Fruit fly (Drosophila melanogaster) whole organism, embryonic: ENCODE data around the gene Cpr73D.

ENCODE experiments used
- Atf3 ChIP-seq: fragments of 200-800 bp; sonication (Bioruptor generic); optimal IDR thresholded peaks from 3 replicates; lab custom pipeline; 2016; ENCODE audit warnings: missing biosample characterization, missing genetic modification characterization
- Atf6 ChIP-seq: fragments of 200-800 bp; sonication (Bioruptor generic); IDR thresholded peaks from 2 replicates; pipeline ENCODE4 v1.3.6; 2022; ENCODE audit warnings: missing biosample characterization, missing genetic modification characterization
- CG10366 ChIP-seq: fragments of 200-800 bp; sonication (Bioruptor generic); IDR thresholded peaks from 2 replicates; pipeline ENCODE4 v1.3.6; 2022; ENCODE audit warnings: missing biosample characterization, missing genetic modification characterization
- CG10462 ChIP-seq: fragments of 200-800 bp; sonication (Bioruptor generic); optimal IDR thresholded peaks from 2 replicates; lab custom pipeline; 2016; ENCODE audit warnings: missing biosample characterization, missing genetic modification characterization
- CG10959 ChIP-seq: fragments of 200-800 bp; sonication (Bioruptor generic); IDR thresholded peaks from 2 replicates; pipeline ENCODE4 v1.3.6; 2022; ENCODE audit warnings: missing biosample characterization, missing genetic modification characterization
- CG11723 ChIP-seq: fragments of 200-800 bp; sonication (Bioruptor generic); optimal IDR thresholded peaks from 2 replicates; lab custom pipeline; 2017; ENCODE audit warnings: missing biosample characterization, mild to moderate bottlenecking, missing genetic modification characterization
- CG12219 ChIP-seq: fragments of 200-800 bp; sonication (Bioruptor generic); optimal IDR thresholded peaks from 3 replicates; lab custom pipeline; 2018; ENCODE audit warnings: missing biosample characterization, mild to moderate bottlenecking, missing genetic modification characterization
- CG12659 ChIP-seq: fragments of 200-800 bp; sonication (Bioruptor generic); optimal IDR thresholded peaks from 3 replicates; lab custom pipeline; 2017; ENCODE audit warnings: mild to moderate bottlenecking, missing biosample characterization, missing genetic modification reagents, missing genetic modification characterization
- CG12769 ChIP-seq: fragments of 200-800 bp; sonication (Bioruptor generic); optimal IDR thresholded peaks from 2 replicates; lab custom pipeline; 2019; ENCODE audit warnings: missing biosample characterization, mild to moderate bottlenecking, missing genetic modification characterization, moderate library complexity
- CG13296 ChIP-seq: fragments of 200-800 bp; sonication (Bioruptor generic); optimal IDR thresholded peaks from 3 replicates; lab custom pipeline; 2018; ENCODE audit warnings: missing biosample characterization, mild to moderate bottlenecking, missing genetic modification characterization
- CG14667 ChIP-seq: fragments of 200-800 bp; sonication (Bioruptor generic); IDR thresholded peaks from 2 replicates; pipeline ENCODE4 v1.3.6; 2022; ENCODE audit warnings: missing biosample characterization, missing genetic modification characterization
- CG17568 ChIP-seq: fragments of 200-800 bp; sonication (Bioruptor generic); optimal IDR thresholded peaks from 2 replicates; lab custom pipeline; 2018; ENCODE audit warnings: missing biosample characterization, mild to moderate bottlenecking, missing genetic modification characterization, moderate library complexity
- CG18262 ChIP-seq: fragments of 200-800 bp; optimal IDR thresholded peaks from 3 replicates; lab custom pipeline; 2019; ENCODE audit warnings: missing biosample characterization, mild to moderate bottlenecking, missing genetic modification characterization, moderate library complexity
- CG2120 ChIP-seq: fragments of 200-800 bp; sonication (Bioruptor generic); optimal IDR thresholded peaks from 3 replicates; lab custom pipeline; 2016; ENCODE audit warnings: missing biosample characterization, missing genetic modification characterization
- CG2889 ChIP-seq: fragments of 200-800 bp; sonication (Bioruptor generic); IDR thresholded peaks from 3 replicates; pipeline ENCODE4 v1.3.6; 2022; ENCODE audit warnings: missing biosample characterization, missing genetic modification characterization
- CG33557 ChIP-seq: fragments of 200-800 bp; sonication (Bioruptor generic); optimal IDR thresholded peaks from 2 replicates; lab custom pipeline; 2019; ENCODE audit warnings: missing biosample characterization, mild to moderate bottlenecking, missing genetic modification characterization, moderate library complexity
- CG3407 ChIP-seq: fragments of 200-800 bp; sonication (Bioruptor generic); optimal IDR thresholded peaks from 2 replicates; lab custom pipeline; 2018; ENCODE audit warnings: missing biosample characterization, mild to moderate bottlenecking, missing genetic modification characterization
- CG34422 ChIP-seq: fragments of 200-800 bp; sonication (Bioruptor generic); IDR thresholded peaks from 3 replicates; pipeline ENCODE4 v1.3.6; 2022; ENCODE audit warnings: missing biosample characterization, missing genetic modification characterization
- CG3726 ChIP-seq: fragments of 200-800 bp; sonication (Bioruptor generic); IDR thresholded peaks from 3 replicates; pipeline ENCODE4, ENCODE4 v1.3.6; 2022; ENCODE audit warnings: missing biosample characterization, missing genetic modification characterization
- CG8281 ChIP-seq: fragments of 200-800 bp; sonication (Bioruptor generic); optimal IDR thresholded peaks from 2 replicates; lab custom pipeline; 2018; ENCODE audit warnings: missing biosample characterization, mild to moderate bottlenecking, missing genetic modification characterization, moderate library complexity
- CrebB ChIP-seq: fragments of 200-800 bp; sonication (Bioruptor generic); optimal IDR thresholded peaks from 3 replicates; lab custom pipeline; 2018; ENCODE audit warnings: missing biosample characterization, mild to moderate bottlenecking, missing genetic modification characterization
- Dek ChIP-seq: fragments of 200-800 bp; sonication (Bioruptor generic); optimal IDR thresholded peaks from 3 replicates; lab custom pipeline; 2019; ENCODE audit warnings: missing biosample characterization, mild to moderate bottlenecking, missing genetic modification characterization, moderate library complexity
- Dref ChIP-seq: fragments of 200-800 bp; sonication (Bioruptor generic); IDR thresholded peaks from 2 replicates; pipeline ENCODE4 v1.3.6; 2022; ENCODE audit warnings: missing biosample characterization, missing genetic modification characterization
- Eip74EF ChIP-seq, 2 experiments: fragments of 200-800 bp in 1 of 2; fragments of >200 bp in 1 of 2; sonication (Bioruptor generic) in 1 of 2; optimal IDR thresholded peaks; 2 replicates each; lab custom pipeline; 2017 to 2019; ENCODE audit warnings: missing biosample characterization in 2 of 2, missing genetic modification characterization in 2 of 2, mild to moderate bottlenecking in 1 of 2, moderate library complexity in 1 of 2
- Gug ChIP-seq: fragments of 200-800 bp; sonication (Bioruptor generic); IDR thresholded peaks from 4 replicates; pipeline ENCODE4 v1.3.6; 2022; ENCODE audit warnings: missing biosample characterization, missing genetic modification characterization
- HHEX ChIP-seq: fragments of 200-800 bp; sonication (Bioruptor generic); optimal IDR thresholded peaks from 3 replicates; lab custom pipeline; 2017; ENCODE audit warnings: missing biosample characterization, mild to moderate bottlenecking, missing genetic modification characterization, missing genetic modification reagents
- NFAT ChIP-seq: fragments of 200-800 bp; sonication (Bioruptor generic); IDR thresholded peaks from 2 replicates; pipeline ENCODE4 v1.3.6; 2022; ENCODE audit warnings: missing biosample characterization, missing genetic modification characterization
- Optix ChIP-seq: fragments of 200-800 bp; sonication (Bioruptor generic); IDR thresholded peaks from 3 replicates; pipeline ENCODE4 v1.3.6; 2022; ENCODE audit warnings: missing biosample characterization, missing genetic modification characterization
- Side ChIP-seq: fragments of 200-800 bp; sonication (Bioruptor generic); optimal IDR thresholded peaks from 2 replicates; lab custom pipeline; 2016; ENCODE audit warnings: missing biosample characterization, missing genetic modification characterization
- Ssrp ChIP-seq: fragments of 200-800 bp; sonication (Bioruptor generic); optimal IDR thresholded peaks from 2 replicates; lab custom pipeline; 2018; ENCODE audit warnings: missing biosample characterization, mild to moderate bottlenecking, missing genetic modification characterization, moderate library complexity
- Taf1 ChIP-seq: fragments of 200-800 bp; sonication (Bioruptor generic); IDR thresholded peaks from 2 replicates; pipeline ENCODE4 v1.3.6; 2022; ENCODE audit warnings: missing biosample characterization, missing genetic modification characterization
- aop ChIP-seq: fragments of 200-800 bp; sonication (Bioruptor generic); IDR thresholded peaks from 2 replicates; pipeline ENCODE4 v1.3.6; 2022; ENCODE audit warnings: missing biosample characterization, missing genetic modification characterization
- az2 ChIP-seq: fragments of 200-800 bp; sonication (Bioruptor generic); optimal IDR thresholded peaks from 3 replicates; lab custom pipeline; 2016; ENCODE audit warnings: missing biosample characterization, missing genetic modification characterization
- btn ChIP-seq: fragments of 200-800 bp; sonication (Bioruptor generic); optimal IDR thresholded peaks from 2 replicates; lab custom pipeline; 2016; ENCODE audit warnings: missing biosample characterization, missing genetic modification characterization
- chm ChIP-seq: fragments of 200-800 bp; sonication (Bioruptor generic); IDR thresholded peaks from 2 replicates; pipeline ENCODE4 v1.3.6; 2022; ENCODE audit warnings: missing biosample characterization, missing genetic modification characterization
- corto ChIP-seq: fragments of 200-800 bp; sonication (Bioruptor generic); optimal IDR thresholded peaks from 2 replicates; lab custom pipeline; 2016; ENCODE audit warnings: missing biosample characterization, mild to moderate bottlenecking, missing genetic modification characterization, moderate library complexity
- crol ChIP-seq: fragments of 200-800 bp; sonication (Bioruptor generic); IDR thresholded peaks from 2 replicates; pipeline ENCODE4 v1.3.6; 2022; ENCODE audit warnings: missing biosample characterization, missing genetic modification characterization
- cwo ChIP-seq: fragments of 200-800 bp; sonication (Bioruptor generic); optimal IDR thresholded peaks from 3 replicates; lab custom pipeline; 2017; ENCODE audit warnings: missing biosample characterization, missing genetic modification characterization, mild to moderate bottlenecking, moderate library complexity, missing genetic modification reagents
- dati ChIP-seq: fragments of 200-800 bp; sonication (Bioruptor generic); IDR thresholded peaks from 2 replicates; pipeline ENCODE4 v1.3.6; 2022; ENCODE audit warnings: missing biosample characterization, missing genetic modification characterization
- fd102C ChIP-seq: fragments of 200-800 bp; sonication (Bioruptor generic); optimal IDR thresholded peaks from 2 replicates; lab custom pipeline; 2018; ENCODE audit warnings: missing biosample characterization, mild to moderate bottlenecking, missing genetic modification characterization, moderate library complexity
- kah ChIP-seq: fragments of 200-800 bp; sonication (Bioruptor generic); optimal IDR thresholded peaks from 2 replicates; lab custom pipeline; 2018; ENCODE audit warnings: missing biosample characterization, mild to moderate bottlenecking, missing genetic modification characterization
- org-1 ChIP-seq: fragments of 200-800 bp; sonication (Bioruptor generic); optimal IDR thresholded peaks from 2 replicates; lab custom pipeline; 2017; ENCODE audit warnings: missing biosample characterization, missing genetic modification characterization
- phol ChIP-seq: fragments of 200-800 bp; sonication (Bioruptor generic); optimal IDR thresholded peaks from 3 replicates; lab custom pipeline; 2018; ENCODE audit warnings: missing biosample characterization, mild to moderate bottlenecking, missing genetic modification characterization, moderate library complexity
- pum ChIP-seq: fragments of 200-800 bp; sonication (Bioruptor generic); optimal IDR thresholded peaks from 2 replicates; lab custom pipeline; 2016; ENCODE audit warnings: missing biosample characterization, missing genetic modification characterization
- scrt ChIP-seq: fragments of 200-800 bp; sonication (Bioruptor generic); optimal IDR thresholded peaks from 2 replicates; lab custom pipeline; 2018; ENCODE audit warnings: missing biosample characterization, mild to moderate bottlenecking, missing genetic modification characterization, moderate library complexity
- seq ChIP-seq: fragments of 200-800 bp; sonication (Bioruptor generic); IDR thresholded peaks from 2 replicates; pipeline ENCODE4 v1.3.6; 2022; ENCODE audit warnings: missing biosample characterization, missing genetic modification characterization
- stwl ChIP-seq: fragments of 200-800 bp; sonication (Bioruptor generic); optimal IDR thresholded peaks from 3 replicates; lab custom pipeline; 2018; ENCODE audit warnings: missing biosample characterization, mild to moderate bottlenecking, missing genetic modification characterization, moderate library complexity
- vfl ChIP-seq: fragments of 200-800 bp; sonication (Bioruptor generic); optimal IDR thresholded peaks from 2 replicates; lab custom pipeline; 2016; ENCODE audit warnings: missing biosample characterization, missing genetic modification characterization
- zfh1 ChIP-seq: fragments of 200-800 bp; sonication (Bioruptor generic); IDR thresholded peaks from 3 replicates; pipeline ENCODE4 v1.3.6; 2022; ENCODE audit warnings: missing biosample characterization, missing genetic modification characterization
- zfh2 ChIP-seq: fragments of 200-800 bp; sonication (Bioruptor generic); optimal IDR thresholded peaks from 2 replicates; lab custom pipeline; 2016; ENCODE audit warnings: missing biosample characterization, missing genetic modification characterization

Cpr73D gene

DNA sequence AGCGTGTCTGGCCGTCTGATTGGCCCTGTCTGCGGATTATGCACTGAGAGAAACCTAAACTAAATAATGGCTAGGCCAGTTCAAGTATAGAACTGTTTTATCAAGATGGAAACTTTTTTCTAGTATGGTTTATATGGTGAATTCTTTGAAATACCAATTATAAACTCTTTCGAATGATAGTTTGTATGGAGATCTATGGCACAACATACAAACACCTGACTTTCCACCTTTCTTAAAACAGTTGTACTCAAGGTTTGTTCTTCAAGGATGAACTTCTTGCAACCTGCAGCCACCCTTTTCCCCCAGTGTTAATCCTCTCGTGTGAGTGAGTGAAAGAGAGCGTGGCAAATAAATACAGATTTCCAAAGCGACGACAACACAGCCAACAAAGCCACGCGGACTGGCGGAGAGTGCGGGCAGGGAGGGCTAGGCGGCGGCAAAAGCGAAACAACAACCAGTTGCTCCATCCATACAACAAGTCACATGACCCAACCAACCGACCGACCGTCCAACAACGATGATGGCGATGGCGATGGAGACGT, 46.8 kb upstream of the Cpr73D start (continued):
- TF ChIP-seq zfh1 = peak; percentile 82
- TF ChIP-seq cwo (GFP tag; lab: Kevin White, UChicago) = peak; percentile 68
- TF ChIP-seq corto (GFP tag; lab: Kevin White, UChicago) = no peak
- peak; percentile 76 for TF ChIP-seq Side (GFP tag; lab: Kevin White, UChicago)
- peak; percentile 76; the same call in 2 of the 3 replicates for TF ChIP-seq CG3726 (GFP tag; lab: Robert Waterston, UW)
- peak; percentile 93 for TF ChIP-seq CG2120 (GFP tag; lab: Kevin White, UChicago)
- TF ChIP-seq Ssrp (tag; lab: Kevin White, UChicago) = peak; percentile 85
- TF ChIP-seq az2 (GFP tag; lab: Kevin White, UChicago) = peak; percentile 82
- TF ChIP-seq phol (tag; lab: Kevin White, UChicago) = peak; percentile 85
- TF ChIP-seq CG12769 (tag; lab: Kevin White, UChicago) = peak; percentile 66
- TF ChIP-seq crol = peak; percentile 89
- peak; percentile 86 for TF ChIP-seq Atf6 (GFP tag; lab: Robert Waterston, UW)
- peak; percentile 25 for TF ChIP-seq CG33557 (GFP tag; lab: Kevin White, UChicago)
- peak; percentile 79 for TF ChIP-seq Gug (GFP tag; lab: Robert Waterston, UW)
- TF ChIP-seq seq = peak; percentile 88
- peak; percentile 76 for TF ChIP-seq CG14667 (GFP tag; lab: Robert Waterston, UW)
- no peak for TF ChIP-seq chm
- peak; percentile 87 for TF ChIP-seq CG18262
- peak; percentile 83 for TF ChIP-seq CG10366 (GFP tag; lab: Robert Waterston, UW)
- peak; percentile 90 for TF ChIP-seq pum
- TF ChIP-seq zfh2 = peak; percentile 86
- TF ChIP-seq CrebB (tag; lab: Kevin White, UChicago) = peak; percentile 52
- no peak for TF ChIP-seq aop (GFP tag; lab: Robert Waterston, UW)
- TF ChIP-seq Dek = peak; percentile 88
- TF ChIP-seq CG10959 (GFP tag; lab: Robert Waterston, UW) = peak; percentile 33; the same call in 1 of the 2 replicates
- peak; percentile 72 for TF ChIP-seq CG17568 (GFP tag; lab: Kevin White, UChicago)
- peak; percentile 88 for TF ChIP-seq CG34422 (GFP tag; lab: Robert Waterston, UW)
- no peak for TF ChIP-seq stwl (tag; lab: Kevin White, UChicago)
- peak; percentile 79 for TF ChIP-seq btn (GFP tag; lab: Kevin White, UChicago)
- peak; percentile 48 for TF ChIP-seq CG10462 (GFP tag; lab: Kevin White, UChicago)
- TF ChIP-seq CG11723 (GFP tag; lab: Kevin White, UChicago) = peak; percentile 74
- peak; percentile 48; the same call in 1 of the 2 replicates for TF ChIP-seq dati (GFP tag; lab: Robert Waterston, UW)
- TF ChIP-seq CG8281 (tag; lab: Kevin White, UChicago) = peak; percentile 34
- peak; percentile 90 for TF ChIP-seq CG12659 (GFP tag; lab: Kevin White, UChicago)
- peak; percentile 71 for TF ChIP-seq Atf3 (GFP tag; lab: Kevin White, UChicago)
- TF ChIP-seq fd102C (GFP tag; lab: Kevin White, UChicago) = no peak
- TF ChIP-seq HHEX (GFP tag; lab: Kevin White, UChicago) = peak; percentile 86
- TF ChIP-seq CG12219 (GFP tag; lab: Kevin White, UChicago) = peak; percentile 87
- peak; percentile 67 for TF ChIP-seq Taf1 (GFP tag; lab: Robert Waterston, UW)
- peak in 1 of 2 experiments; percentile 82 for TF ChIP-seq Eip74EF (GFP tag; optimal IDR thresholded peaks at IDR 0.05; lab: Kevin White, UChicago)
- TF ChIP-seq CG3407 = peak; percentile 60
- TF ChIP-seq CG13296 = peak; percentile 34
- TF ChIP-seq CG2889 (GFP tag; lab: Robert Waterston, UW) = peak; percentile 82
- TF ChIP-seq Dref (GFP tag; lab: Robert Waterston, UW) = no peak
- peak; percentile 89 for TF ChIP-seq org-1 (GFP tag; lab: Kevin White, UChicago)
- peak; percentile 47 for TF ChIP-seq scrt
- peak; percentile 57 for TF ChIP-seq kah (GFP tag; lab: Kevin White, UChicago)
- TF ChIP-seq Optix (GFP tag; lab: Robert Waterston, UW) = peak; percentile 81
- peak; percentile 67 for TF ChIP-seq NFAT
- TF ChIP-seq vfl (GFP tag; lab: Kevin White, UChicago) = peak; percentile 81
